Worm (Caenorhabditis elegans) whole organism, L2 larva: ENCODE measurements around the gene F26F4.2.

Source experiments
- nhr-12 ChIP-seq: fragments of 150-350 bp; optimal IDR thresholded peaks from 2 replicates; lab custom pipeline; 2014; ENCODE audit warnings: missing biosample characterization, missing genetic modification characterization
- unc-62 ChIP-seq: fragments of 150-350 bp; optimal IDR thresholded peaks from 2 replicates; lab custom pipeline; 2014; ENCODE audit warnings: missing biosample characterization, missing genetic modification reagents, missing genetic modification characterization

ce11 chrIII:4930154-4930679 is 19.2 kb downstream of the F26F4.2 start, which contains the start of gene set-2:
- TF ChIP-seq nhr-12 (no peak), unc-62 (GFP tag; lab: Kevin White, UChicago) (no peak)
